Fruit fly (Drosophila melanogaster) whole organism, pupa: ENCODE results near the gene spg.
A peak's percentile ranks its signal among the peaks of the same experiment; 100 is the strongest.

Source experiments
- CG10348 ChIP-seq: fragments of 200-800 bp; sonication (Bioruptor generic); IDR thresholded peaks from 2 replicates; pipeline ENCODE4 v1.3.6; 2022; ENCODE audit warnings: missing biosample characterization, missing genetic modification characterization
- CG12605 ChIP-seq: fragments of 200-800 bp; sonication (Bioruptor generic); IDR thresholded peaks from 2 replicates; pipeline ENCODE4 v1.3.6; 2022; ENCODE audit warnings: missing biosample characterization, missing genetic modification characterization
- CG13204 ChIP-seq: fragments of 200-800 bp; sonication (Bioruptor generic); optimal IDR thresholded peaks from 2 replicates; lab custom pipeline; 2018; ENCODE audit warnings: missing biosample characterization, mild to moderate bottlenecking, missing genetic modification characterization, moderate library complexity
- CG14655 ChIP-seq: fragments of 200-800 bp; sonication (Bioruptor generic); optimal IDR thresholded peaks from 3 replicates; lab custom pipeline; 2017; ENCODE audit warnings: mild to moderate bottlenecking, missing biosample characterization, missing genetic modification reagents, missing genetic modification characterization
- CG15710 ChIP-seq: fragments of 200-800 bp; sonication (Bioruptor generic); optimal IDR thresholded peaks from 2 replicates; lab custom pipeline; 2018; ENCODE audit warnings: missing biosample characterization, mild to moderate bottlenecking, missing genetic modification characterization, moderate library complexity
- CG17806 ChIP-seq: fragments of 200-800 bp; sonication (Bioruptor generic); optimal IDR thresholded peaks from 2 replicates; lab custom pipeline; 2018; ENCODE audit warnings: missing biosample characterization, mild to moderate bottlenecking, missing genetic modification characterization, moderate library complexity
- CG32121 ChIP-seq: fragments of 200-800 bp; sonication (Bioruptor generic); IDR thresholded peaks from 2 replicates; pipeline ENCODE4 v1.3.6; 2022; ENCODE audit warnings: missing biosample characterization, missing genetic modification characterization
- CG34367 ChIP-seq: fragments of 200-800 bp; sonication (Bioruptor generic); optimal IDR thresholded peaks from 2 replicates; lab custom pipeline; 2018; ENCODE audit warnings: missing biosample characterization, mild to moderate bottlenecking, missing genetic modification characterization
- CG4496 ChIP-seq: fragments of 200-800 bp; sonication (Bioruptor generic); IDR thresholded peaks from 3 replicates; pipeline ENCODE4 v1.3.6; 2022; ENCODE audit warnings: missing biosample characterization, missing genetic modification characterization
- CG8159 ChIP-seq: fragments of 200-800 bp; sonication (Bioruptor generic); optimal IDR thresholded peaks from 3 replicates; lab custom pipeline; 2018; ENCODE audit warnings: missing biosample characterization, mild to moderate bottlenecking, missing genetic modification characterization, moderate library complexity
- CG8301 ChIP-seq: fragments of 200-800 bp; sonication (Bioruptor generic); optimal IDR thresholded peaks from 2 replicates; lab custom pipeline; 2018; ENCODE audit warnings: missing biosample characterization, mild to moderate bottlenecking, missing genetic modification characterization
- CG9948 ChIP-seq: fragments of 200-800 bp; sonication (Bioruptor generic); optimal IDR thresholded peaks from 2 replicates; lab custom pipeline; 2018; ENCODE audit warnings: missing biosample characterization, mild to moderate bottlenecking, missing genetic modification characterization, moderate library complexity
- D1 ChIP-seq: fragments of 200-800 bp; sonication (Bioruptor generic); optimal IDR thresholded peaks from 2 replicates; lab custom pipeline; 2018; ENCODE audit warnings: missing biosample characterization, mild to moderate bottlenecking, missing genetic modification characterization, moderate library complexity
- EcR ChIP-seq: fragments of 200-800 bp; sonication (Bioruptor generic); optimal IDR thresholded peaks from 3 replicates; lab custom pipeline; 2019; ENCODE audit warnings: missing biosample characterization, missing genetic modification characterization, mild to moderate bottlenecking, moderate library complexity, missing genetic modification reagents
- Ets98B ChIP-seq: fragments of 200-800 bp; sonication (Bioruptor generic); IDR thresholded peaks from 2 replicates; pipeline ENCODE4 v1.3.6; 2022; ENCODE audit warnings: missing biosample characterization, missing genetic modification characterization
- Pif1A ChIP-seq: fragments of 200-800 bp; sonication (Bioruptor generic); optimal IDR thresholded peaks from 3 replicates; lab custom pipeline; 2016; ENCODE audit warnings: missing biosample characterization, missing genetic modification characterization
- Pif1B ChIP-seq: fragments of 200-800 bp; sonication (Bioruptor generic); optimal IDR thresholded peaks from 3 replicates; lab custom pipeline; 2016; ENCODE audit warnings: missing biosample characterization, missing genetic modification characterization
- Snoo ChIP-seq: fragments of 200-800 bp; sonication (Bioruptor generic); optimal IDR thresholded peaks from 3 replicates; lab custom pipeline; 2017; ENCODE audit warnings: missing biosample characterization, mild to moderate bottlenecking, missing genetic modification characterization, inconsistent platforms
- fd96Ca ChIP-seq: fragments of 200-800 bp; sonication (Bioruptor generic); IDR thresholded peaks from 3 replicates; pipeline ENCODE4 v1.3.6; 2022; ENCODE audit warnings: missing biosample characterization, missing genetic modification characterization
- gl ChIP-seq: fragments of 200-800 bp; sonication (Bioruptor generic); optimal IDR thresholded peaks from 2 replicates; lab custom pipeline; 2018; ENCODE audit warnings: missing biosample characterization, mild to moderate bottlenecking, missing genetic modification characterization
- rn ChIP-seq: fragments of 200-800 bp; sonication (Bioruptor generic); IDR thresholded peaks from 2 replicates; pipeline ENCODE4 v1.3.6; 2022; ENCODE audit warnings: missing biosample characterization, missing genetic modification characterization

The spg gene

DNA sequence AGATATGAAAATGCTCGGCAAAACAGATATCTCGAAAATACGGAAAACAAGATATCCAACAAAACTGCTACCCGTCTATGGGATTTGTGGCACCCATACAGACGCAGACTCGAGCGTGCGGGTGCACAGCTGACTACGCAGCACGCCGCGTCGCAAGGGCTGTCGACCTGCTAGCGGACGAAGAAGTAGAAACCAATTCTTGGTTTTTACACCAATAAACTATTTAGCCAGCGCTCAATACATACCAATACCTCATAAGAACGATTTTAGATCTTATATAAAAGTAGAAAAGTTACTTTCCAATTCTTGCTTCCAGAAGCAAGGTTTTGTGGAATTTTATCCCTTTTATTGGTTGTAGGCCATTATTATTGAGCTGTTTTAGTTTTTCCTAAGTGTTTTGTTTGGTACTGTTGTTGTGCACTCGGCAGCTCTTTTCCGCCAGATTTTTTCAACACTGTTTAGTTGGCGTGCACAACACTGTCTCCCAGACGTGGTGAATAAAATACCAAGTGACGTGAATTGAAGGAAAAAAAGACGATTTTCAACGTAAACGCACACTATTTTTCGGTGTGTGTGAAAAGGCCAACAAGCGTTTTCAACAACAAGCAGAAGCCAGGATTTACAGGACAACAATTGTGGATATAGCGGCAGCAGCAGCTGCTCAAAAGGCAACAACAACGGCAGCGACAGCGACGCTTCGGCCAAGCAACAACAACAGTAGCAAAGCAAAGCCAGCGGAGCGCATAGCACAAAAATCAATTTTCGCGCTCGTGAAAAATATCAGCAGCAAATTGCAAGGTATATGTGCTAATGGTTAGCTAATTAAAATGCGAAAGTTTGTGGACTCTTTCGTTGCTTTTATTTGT lies 43.7 kb downstream of the spg start:
- peak; percentile 68 for TF ChIP-seq Ets98B (GFP tag; lab: Robert Waterston, UW)
- TF ChIP-seq Pif1B (GFP tag; lab: Kevin White, UChicago): peak; percentile 65
- TF ChIP-seq CG17806 (tag; lab: Kevin White, UChicago): peak; percentile 64
- 0 out of 2 replicates have a peak, but pooled peaks have one; percentile 12 for TF ChIP-seq rn (GFP tag; lab: Robert Waterston, UW)
- peak; percentile 69 for TF ChIP-seq CG8159
- peak; percentile 33 for TF ChIP-seq CG34367 (tag; lab: Kevin White, UChicago)
- TF ChIP-seq CG10348 (GFP tag; lab: Robert Waterston, UW): no peak
- TF ChIP-seq gl (tag; lab: Kevin White, UChicago): peak; percentile 3
- TF ChIP-seq CG12605 (GFP tag; lab: Robert Waterston, UW): peak; percentile 26; the same call in 1 of the 2 replicates
- peak; percentile 77 for TF ChIP-seq CG8301 (tag; lab: Kevin White, UChicago)
- peak; percentile 65 for TF ChIP-seq CG15710 (tag; lab: Kevin White, UChicago)
- TF ChIP-seq CG13204 (GFP tag; lab: Kevin White, UChicago): peak; percentile 14
- peak; percentile 67 for TF ChIP-seq CG4496
- peak; percentile 75 for TF ChIP-seq Pif1A
- no peak for TF ChIP-seq D1
- TF ChIP-seq Snoo (tag; lab: Kevin White, UChicago): peak; percentile 66
- peak; percentile 60; the same call in 1 of the 2 replicates for TF ChIP-seq CG32121 (GFP tag; lab: Robert Waterston, UW)
- TF ChIP-seq fd96Ca: peak; percentile 80; the same call in 2 of the 3 replicates
- peak; percentile 62 for TF ChIP-seq CG9948 (tag; lab: Kevin White, UChicago)
- TF ChIP-seq CG14655 (GFP tag; lab: Kevin White, UChicago): peak; percentile 77
- TF ChIP-seq EcR (GFP tag; lab: Kevin White, UChicago): peak; percentile 90
- TF ChIP-seq, all 21 proteins: peak for 19

DNA sequence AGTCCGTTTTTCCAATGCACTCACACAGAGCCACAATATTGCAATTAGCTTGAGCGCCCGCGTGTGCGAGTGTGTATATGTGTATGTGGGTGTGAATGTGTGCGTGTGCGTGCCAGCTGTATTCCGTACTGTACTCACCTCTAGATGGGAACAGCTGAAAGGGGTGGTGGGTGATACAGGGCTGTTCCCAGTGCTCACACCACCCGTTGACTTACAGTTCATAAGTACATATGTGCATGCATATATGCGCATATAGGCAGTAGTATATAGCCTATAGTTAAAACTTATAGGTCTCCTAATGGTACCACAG lies 44.3 kb downstream of the spg start:
- no peak for TF ChIP-seq CG9948 (tag; lab: Kevin White, UChicago)
- TF ChIP-seq fd96Ca: peak; percentile 36; the same call in 1 of the 3 replicates
- TF ChIP-seq D1: no peak
- 0 out of 3 replicates have a peak, but pooled peaks have one; percentile 21 for TF ChIP-seq CG4496
- no peak for TF ChIP-seq CG10348 (GFP tag; lab: Robert Waterston, UW)
- TF ChIP-seq Ets98B (GFP tag; lab: Robert Waterston, UW): peak; percentile 66
- TF ChIP-seq Pif1A: no peak
- TF ChIP-seq CG12605 (GFP tag; lab: Robert Waterston, UW): peak; percentile 62
- TF ChIP-seq EcR (GFP tag; lab: Kevin White, UChicago): no peak
- peak; percentile 54 for TF ChIP-seq CG13204 (GFP tag; lab: Kevin White, UChicago)
- TF ChIP-seq CG32121 (GFP tag; lab: Robert Waterston, UW): peak; percentile 36; the same call in 1 of the 2 replicates
- TF ChIP-seq CG8159: no peak
- peak; percentile 20 for TF ChIP-seq gl (tag; lab: Kevin White, UChicago)

DNA sequence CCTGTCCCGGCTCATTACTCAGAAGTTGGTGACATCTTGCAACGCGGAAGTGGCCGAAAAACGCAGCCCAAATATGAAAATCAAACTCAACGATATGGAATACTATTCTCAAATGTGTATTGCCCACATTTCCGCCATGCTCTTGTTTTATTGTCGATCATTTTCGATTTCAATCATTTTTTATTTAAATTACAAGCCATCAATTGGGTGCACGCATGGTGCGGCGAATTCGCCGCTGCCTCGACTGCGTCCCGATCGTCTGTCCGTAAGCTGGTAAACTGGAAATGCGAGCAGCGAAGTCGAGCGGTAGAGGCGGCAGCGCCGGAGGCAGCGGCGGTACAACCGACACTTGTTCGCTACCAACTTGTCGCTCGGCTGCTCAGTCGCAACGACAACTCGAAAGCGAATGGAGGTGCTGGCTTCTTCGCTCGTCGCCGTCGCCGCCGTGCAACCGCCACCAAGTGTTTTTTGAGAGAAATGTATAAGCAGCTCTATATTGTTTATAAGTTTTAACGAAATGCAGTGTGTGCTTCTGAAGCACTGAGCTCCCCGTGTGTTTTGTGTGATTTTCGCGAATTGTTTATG lies 46.5 kb downstream of the spg start:
- TF ChIP-seq D1: no peak
- no peak for TF ChIP-seq CG15710 (tag; lab: Kevin White, UChicago)
- TF ChIP-seq CG14655 (GFP tag; lab: Kevin White, UChicago): no peak
- peak; percentile 39; the same call in 1 of the 3 replicates for TF ChIP-seq fd96Ca
- TF ChIP-seq Snoo (tag; lab: Kevin White, UChicago): peak; percentile 30
- TF ChIP-seq CG4496: 0 out of 3 replicates have a peak, but pooled peaks have one; percentile 40
- peak; percentile 60 for TF ChIP-seq Ets98B (GFP tag; lab: Robert Waterston, UW)
- TF ChIP-seq Pif1B (GFP tag; lab: Kevin White, UChicago): peak; percentile 1
- TF ChIP-seq CG13204 (GFP tag; lab: Kevin White, UChicago): peak; percentile 99
- no peak for TF ChIP-seq EcR (GFP tag; lab: Kevin White, UChicago)
- no peak for TF ChIP-seq CG10348 (GFP tag; lab: Robert Waterston, UW)
- peak; percentile 21; the same call in 1 of the 2 replicates for TF ChIP-seq CG32121 (GFP tag; lab: Robert Waterston, UW)

DNA sequence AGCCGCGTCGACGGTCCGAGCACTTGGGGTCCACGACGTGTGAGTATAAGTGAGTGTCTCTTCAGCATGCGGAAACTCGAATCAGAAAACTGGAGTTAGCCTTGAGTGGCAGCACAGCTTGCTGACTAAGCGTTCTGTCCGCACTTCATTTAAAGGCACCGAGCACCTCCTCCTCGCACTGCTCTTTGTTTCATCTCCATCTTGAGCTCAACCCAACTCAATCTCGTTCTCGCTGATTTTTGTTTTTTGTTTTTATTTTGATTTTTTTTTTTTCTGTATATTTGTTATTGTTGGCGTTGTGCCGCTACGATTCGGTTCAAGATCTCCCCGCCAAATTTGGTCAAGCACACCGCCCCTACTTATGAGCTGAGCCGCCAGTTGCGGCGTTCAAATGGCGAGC lies 49.9 kb downstream of the spg start:
- TF ChIP-seq CG9948 (tag; lab: Kevin White, UChicago) (no peak), CG8301 (tag; lab: Kevin White, UChicago) (no peak), rn (GFP tag; lab: Robert Waterston, UW) (no peak), CG34367 (tag; lab: Kevin White, UChicago) (no peak), CG15710 (tag; lab: Kevin White, UChicago) (peak; percentile 11), fd96Ca (no peak), CG17806 (tag; lab: Kevin White, UChicago) (no peak), CG13204 (GFP tag; lab: Kevin White, UChicago) (peak; percentile 63), CG8159 (no peak), EcR (GFP tag; lab: Kevin White, UChicago) (peak; percentile 61), CG32121 (GFP tag; lab: Robert Waterston, UW) (no peak), D1 (no peak)

DNA sequence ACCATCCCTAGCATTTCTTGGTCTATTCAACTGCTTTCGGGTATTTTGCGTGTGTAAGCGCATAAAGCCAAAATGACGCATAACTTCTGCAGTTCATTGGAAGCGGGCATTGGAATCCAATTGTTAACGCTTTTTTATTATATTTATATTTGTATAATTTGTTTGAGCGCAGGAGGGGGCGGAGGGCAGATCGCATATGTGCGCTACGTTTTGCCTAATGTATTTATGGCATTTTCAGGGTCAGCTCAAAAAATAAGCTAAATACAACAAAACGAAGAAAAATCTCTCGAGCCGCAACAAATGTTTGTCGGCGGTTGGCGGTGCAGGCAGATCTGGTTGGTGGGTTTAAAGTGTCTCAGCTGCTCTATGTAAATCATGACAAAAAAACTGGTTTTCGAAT lies 52.8 kb downstream of the spg start:
- TF ChIP-seq CG34367 (tag; lab: Kevin White, UChicago): no peak
- no peak for TF ChIP-seq Snoo (tag; lab: Kevin White, UChicago)
- TF ChIP-seq Pif1B (GFP tag; lab: Kevin White, UChicago): no peak
- TF ChIP-seq CG32121 (GFP tag; lab: Robert Waterston, UW): no peak
- no peak for TF ChIP-seq CG9948 (tag; lab: Kevin White, UChicago)
- no peak for TF ChIP-seq CG10348 (GFP tag; lab: Robert Waterston, UW)
- TF ChIP-seq EcR (GFP tag; lab: Kevin White, UChicago): no peak
- no peak for TF ChIP-seq CG4496
- no peak for TF ChIP-seq CG17806 (tag; lab: Kevin White, UChicago)
- no peak for TF ChIP-seq Ets98B (GFP tag; lab: Robert Waterston, UW)
- no peak for TF ChIP-seq CG8159
- TF ChIP-seq CG15710 (tag; lab: Kevin White, UChicago): no peak
- TF ChIP-seq CG8301 (tag; lab: Kevin White, UChicago): no peak
- no peak for TF ChIP-seq D1
- no peak for TF ChIP-seq CG12605 (GFP tag; lab: Robert Waterston, UW)
- TF ChIP-seq CG14655 (GFP tag; lab: Kevin White, UChicago): no peak
- TF ChIP-seq rn (GFP tag; lab: Robert Waterston, UW): no peak
- no peak for TF ChIP-seq Pif1A
- no peak for TF ChIP-seq gl (tag; lab: Kevin White, UChicago)
- no peak for TF ChIP-seq CG13204 (GFP tag; lab: Kevin White, UChicago)
- TF ChIP-seq, all 21 proteins: peak for 0
